Worm (Caenorhabditis elegans) whole organism, early embryonic: ENCODE data around the gene syx-2.

Experiments
- B0310.2 ChIP-seq: sonication (generic microtip); optimal IDR thresholded peaks from 2 replicates; lab custom pipeline; 2016; ENCODE audit warnings: mild to moderate bottlenecking, missing genetic modification characterization, missing compliant biosample characterization
- F13C5.2 ChIP-seq: sonication (generic microtip); optimal IDR thresholded peaks from 2 replicates; lab custom pipeline; 2017; ENCODE audit warnings: mild to moderate bottlenecking, missing genetic modification characterization, inconsistent platforms, missing compliant biosample characterization
- aly-1 ChIP-seq: sonication (generic microtip); optimal IDR thresholded peaks from 2 replicates; lab custom pipeline; 2016; ENCODE audit warnings: missing genetic modification characterization, missing compliant biosample characterization
- ama-1 ChIP-seq: fragments of 150-350 bp; optimal IDR thresholded peaks from 2 replicates; lab custom pipeline; 2014
- ceh-13 ChIP-seq: fragments of 200-800 bp; sonication (Bioruptor generic); optimal IDR thresholded peaks from 2 replicates; lab custom pipeline; 2018; ENCODE audit warnings: mild to moderate bottlenecking, missing genetic modification characterization, missing compliant biosample characterization
- ceh-36 ChIP-seq: sonication (generic microtip); optimal IDR thresholded peaks from 2 replicates; lab custom pipeline; 2016; ENCODE audit warnings: missing genetic modification characterization, inconsistent platforms, missing compliant biosample characterization
- ets-7 ChIP-seq: sonication (generic microtip); optimal IDR thresholded peaks from 2 replicates; lab custom pipeline; 2016; ENCODE audit warnings: missing genotype, missing genetic modification characterization, missing compliant biosample characterization
- flt-1 ChIP-seq: fragments of 200-800 bp; sonication (Bioruptor generic); IDR thresholded peaks from 2 replicates; pipeline ENCODE4 v1.3.6; 2022; ENCODE audit warnings: missing genetic modification characterization, missing compliant biosample characterization
- hmbx-1 ChIP-seq: sonication (generic microtip); optimal IDR thresholded peaks from 2 replicates; lab custom pipeline; 2016; ENCODE audit warnings: mild to moderate bottlenecking, missing genetic modification characterization, missing compliant biosample characterization
- hmg-4 ChIP-seq: fragments of 200-800 bp; sonication (Bioruptor generic); optimal IDR thresholded peaks from 2 replicates; lab custom pipeline; 2018; ENCODE audit warnings: mild to moderate bottlenecking, missing genetic modification characterization, missing compliant biosample characterization
- hnd-1 ChIP-seq: sonication (generic microtip); optimal IDR thresholded peaks from 2 replicates; lab custom pipeline; 2016; ENCODE audit warnings: missing genetic modification characterization, missing compliant biosample characterization
- pes-1 ChIP-seq: fragments of 200-800 bp; sonication (Bioruptor generic); IDR thresholded peaks from 2 replicates; pipeline ENCODE4 v1.3.6; 2022; ENCODE audit warnings: missing genetic modification reagents, missing genetic modification characterization, missing compliant biosample characterization
- scrt-1 ChIP-seq: fragments of 200-800 bp; sonication (Bioruptor generic); IDR thresholded peaks from 2 replicates; pipeline ENCODE4 v1.3.6; 2022; ENCODE audit warnings: missing genetic modification characterization, missing compliant biosample characterization
- sea-1 ChIP-seq: fragments of 200-800 bp; sonication (Bioruptor generic); conservative IDR thresholded peaks from 2 replicates; pipeline ENCODE4 v1.3.6; 2022; ENCODE audit warnings: missing genetic modification characterization, missing compliant biosample characterization
- tbx-11 ChIP-seq: fragments of 200-800 bp; sonication (Bioruptor generic); IDR thresholded peaks from 2 replicates; pipeline ENCODE4 v1.3.6; 2022; ENCODE audit warnings: missing genetic modification characterization, missing compliant biosample characterization
- tbx-37 ChIP-seq: fragments of 200-800 bp; sonication (Bioruptor generic); conservative IDR thresholded peaks from 2 replicates; pipeline ENCODE4 v1.3.6; 2022; ENCODE audit warnings: missing genetic modification reagents, missing genetic modification characterization, missing compliant biosample characterization
- tra-4 ChIP-seq: sonication (generic microtip); optimal IDR thresholded peaks from 2 replicates; lab custom pipeline; 2017; ENCODE audit warnings: missing genetic modification characterization, missing compliant biosample characterization

The syx-2 gene

DNA sequence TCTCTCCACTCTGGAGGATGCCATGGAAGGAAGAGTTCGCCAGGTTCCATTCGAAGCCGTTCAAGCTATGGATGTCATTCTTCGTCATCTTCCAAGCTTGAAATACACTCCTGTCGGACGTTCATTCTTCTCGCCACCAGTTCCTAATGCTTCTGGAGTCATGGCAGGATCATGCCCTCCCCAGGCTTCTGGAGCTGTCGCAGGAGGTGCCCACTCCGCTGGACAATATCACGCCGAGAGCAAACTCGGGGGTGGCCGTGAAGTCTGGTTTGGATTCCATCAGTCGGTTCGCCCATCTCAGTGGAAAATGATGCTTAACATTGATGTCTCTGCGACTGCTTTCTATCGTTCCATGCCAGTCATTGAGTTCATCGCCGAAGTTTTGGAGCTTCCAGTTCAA, 7.6 kb upstream of the syx-2 start:
- TF ChIP-seq flt-1 (GFP tag; lab: Robert Waterston, UW) (no peak), ama-1 (lab: Kevin White, UChicago) (no peak), hnd-1 (no peak), pes-1 (GFP tag; lab: Robert Waterston, UW) (no peak), sea-1 (GFP tag; lab: Robert Waterston, UW) (no peak), ets-7 (tag; lab: Kevin White, UChicago) (no peak), ceh-36 (tag; lab: Kevin White, UChicago) (no peak), tbx-37 (GFP tag; lab: Robert Waterston, UW) (no peak), aly-1 (no peak)

ce11 chrX:13958451-13958850, 1.5 kb upstream of the syx-2 start:
- no peak for TF ChIP-seq flt-1 (GFP tag; lab: Robert Waterston, UW)
- no peak for TF ChIP-seq tbx-37 (GFP tag; lab: Robert Waterston, UW)
- no peak for TF ChIP-seq tra-4 (tag; lab: Kevin White, UChicago)
- TF ChIP-seq pes-1 (GFP tag; lab: Robert Waterston, UW), result no peak
- no peak for TF ChIP-seq ets-7 (tag; lab: Kevin White, UChicago)
- TF ChIP-seq scrt-1 (GFP tag; lab: Robert Waterston, UW), result no peak
- TF ChIP-seq tbx-11 (GFP tag; lab: Robert Waterston, UW), result no peak
- TF ChIP-seq ceh-13 (GFP tag; lab: Kevin White, UChicago), result no peak
- no peak for TF ChIP-seq ceh-36 (tag; lab: Kevin White, UChicago)
- no peak for TF ChIP-seq hmbx-1 (tag; lab: Kevin White, UChicago)
- TF ChIP-seq sea-1 (GFP tag; lab: Robert Waterston, UW), result no peak
- TF ChIP-seq ama-1 (lab: Kevin White, UChicago), result no peak
- TF ChIP-seq hmg-4 (GFP tag; lab: Kevin White, UChicago), result no peak
- no peak for TF ChIP-seq F13C5.2 (tag; lab: Kevin White, UChicago)
- no peak for TF ChIP-seq hnd-1
- TF ChIP-seq aly-1, result no peak
- no peak for TF ChIP-seq B0310.2 (tag; lab: Kevin White, UChicago)

- TF ChIP-seq F13C5.2 (tag; lab: Kevin White, UChicago) (no peak), ama-1 (lab: Kevin White, UChicago) (no peak), ceh-36 (tag; lab: Kevin White, UChicago) (no peak), pes-1 (GFP tag; lab: Robert Waterston, UW) (no peak), B0310.2 (tag; lab: Kevin White, UChicago) (no peak), tbx-11 (GFP tag; lab: Robert Waterston, UW) (no peak), hmg-4 (GFP tag; lab: Kevin White, UChicago) (no peak), tra-4 (tag; lab: Kevin White, UChicago) (no peak)
Observed at ce11 chrX:13959383-13959782, 566 bp upstream of the syx-2 start.

DNA sequence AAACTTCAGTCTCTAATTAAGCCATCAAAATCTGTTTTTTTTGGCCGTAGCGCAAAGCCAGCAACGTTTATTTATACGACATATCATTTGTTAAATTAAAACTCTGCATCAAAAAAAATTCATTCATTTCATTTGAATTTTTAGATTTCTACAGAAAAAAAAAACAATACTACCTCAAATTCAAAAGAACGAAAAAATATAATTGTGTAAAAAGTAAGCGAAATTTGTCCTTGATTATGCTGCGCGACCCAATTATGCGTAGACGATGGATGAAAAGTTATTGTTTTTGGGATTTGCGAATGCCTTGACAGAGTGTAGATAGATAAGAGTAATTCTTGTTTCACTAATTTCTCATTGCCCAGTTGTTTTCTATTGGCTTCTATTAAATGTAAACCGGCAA, 3.3 kb downstream of the syx-2 start, which contains the start of gene F48F7.3:
Gene F48F7.3, plus strand, starts transcription at position 301 of the 400 bp plus-strand sequence.
- no peak for TF ChIP-seq tra-4 (tag; lab: Kevin White, UChicago)
- TF ChIP-seq tbx-11 (GFP tag; lab: Robert Waterston, UW), result no peak
- TF ChIP-seq hnd-1, result no peak
- no peak for TF ChIP-seq B0310.2 (tag; lab: Kevin White, UChicago)
- no peak for TF ChIP-seq hmg-4 (GFP tag; lab: Kevin White, UChicago)
- TF ChIP-seq ets-7 (tag; lab: Kevin White, UChicago), result no peak
- no peak for TF ChIP-seq ceh-13 (GFP tag; lab: Kevin White, UChicago)
- no peak for TF ChIP-seq ceh-36 (tag; lab: Kevin White, UChicago)
- no peak for TF ChIP-seq tbx-37 (GFP tag; lab: Robert Waterston, UW)
- TF ChIP-seq ama-1 (lab: Kevin White, UChicago), result no peak

DNA sequence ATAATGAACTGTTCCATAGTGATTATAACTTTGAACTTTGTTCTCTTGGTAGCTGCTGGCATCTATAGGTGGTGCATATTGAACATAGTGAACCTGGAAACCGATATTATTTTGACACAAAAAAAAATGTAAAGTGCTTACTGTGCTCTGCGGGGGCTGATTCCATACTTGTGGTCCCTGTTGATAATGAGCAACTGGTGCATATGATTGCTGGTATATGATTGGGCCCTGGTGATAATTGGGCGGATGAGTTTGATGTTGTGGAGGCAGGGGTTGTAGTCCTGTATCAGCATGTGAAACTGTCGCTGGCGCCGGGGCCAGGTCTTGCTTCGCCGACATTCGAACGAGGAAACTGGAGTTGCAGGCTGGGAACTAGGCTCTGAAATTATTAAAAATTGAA, 8.3 kb downstream of the syx-2 start, which contains the start of gene pqn-39:
Gene pqn-39, minus strand, starts transcription at position 385 of the 400 bp plus-strand sequence.
- TF ChIP-seq tbx-37 (GFP tag; lab: Robert Waterston, UW), result no peak
- TF ChIP-seq ama-1 (lab: Kevin White, UChicago), result no peak
- no peak for TF ChIP-seq hmbx-1 (tag; lab: Kevin White, UChicago)
- TF ChIP-seq pes-1 (GFP tag; lab: Robert Waterston, UW), result no peak
- TF ChIP-seq aly-1, result no peak
- TF ChIP-seq tra-4 (tag; lab: Kevin White, UChicago), result no peak
- TF ChIP-seq ceh-13 (GFP tag; lab: Kevin White, UChicago), result no peak
- TF ChIP-seq ceh-36 (tag; lab: Kevin White, UChicago), result no peak
- TF ChIP-seq ets-7 (tag; lab: Kevin White, UChicago), result no peak
- no peak for TF ChIP-seq F13C5.2 (tag; lab: Kevin White, UChicago)
- TF ChIP-seq B0310.2 (tag; lab: Kevin White, UChicago), result no peak
- no peak for TF ChIP-seq scrt-1 (GFP tag; lab: Robert Waterston, UW)
- no peak for TF ChIP-seq hnd-1

DNA sequence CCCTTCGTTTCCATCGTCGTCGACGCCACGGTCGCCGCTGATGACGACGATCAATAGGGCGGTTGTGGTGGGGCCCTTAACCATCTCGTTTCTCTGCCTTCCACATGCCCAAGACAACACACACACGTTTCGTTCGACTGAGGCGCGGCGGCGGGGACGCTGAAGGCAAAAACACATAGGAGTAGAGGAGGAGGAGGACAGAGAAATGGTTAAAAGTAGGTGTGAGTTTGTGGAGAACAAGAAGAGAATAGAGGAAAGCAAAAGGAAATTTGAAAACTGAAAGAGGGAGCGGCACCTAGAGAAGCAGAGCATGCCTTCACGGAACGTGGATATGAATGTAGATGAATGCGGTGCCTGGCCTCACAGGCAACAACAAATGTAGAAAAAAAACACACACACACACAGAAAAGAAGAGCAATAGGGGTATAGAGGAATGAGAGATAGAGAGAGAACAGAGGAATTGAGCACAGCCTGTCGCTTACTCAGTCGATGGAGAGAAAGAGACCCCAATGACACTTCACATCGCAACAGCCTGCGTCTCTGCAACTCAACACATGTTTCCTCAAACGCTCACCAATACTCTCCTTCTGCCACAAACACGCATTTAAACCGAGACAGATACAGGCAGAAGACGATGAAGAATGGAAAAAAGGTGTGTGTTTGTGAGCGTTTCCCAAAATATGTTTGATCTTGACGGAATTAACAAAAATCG, 9.5 kb downstream of the syx-2 start:
- TF ChIP-seq tbx-37 (GFP tag; lab: Robert Waterston, UW), result 0 out of 2 replicates have a peak, but pooled peaks have one; percentile 7
- peak; percentile 74 for TF ChIP-seq hmg-4 (GFP tag; lab: Kevin White, UChicago)
- no peak for TF ChIP-seq ets-7 (tag; lab: Kevin White, UChicago)

DNA sequence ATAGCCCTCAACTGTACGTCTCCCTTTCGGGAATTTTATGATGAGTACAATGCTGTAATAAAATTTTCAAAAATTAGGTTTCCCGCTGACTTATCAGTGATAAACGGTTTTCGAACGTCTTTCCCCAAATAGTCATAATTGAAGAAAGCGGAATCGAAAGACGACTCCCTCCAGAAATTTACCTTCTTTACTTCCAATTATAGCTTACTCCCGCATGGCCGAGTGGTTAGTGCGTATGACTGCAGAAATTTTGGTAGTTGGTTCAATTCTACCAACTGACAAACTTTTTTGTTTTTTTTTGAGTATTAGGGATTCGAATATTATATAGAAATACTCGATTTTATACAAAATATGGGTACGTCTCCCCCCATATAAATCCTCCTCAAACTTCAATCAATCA, 13.1 kb downstream of the syx-2 start:
- TF ChIP-seq sea-1 (GFP tag; lab: Robert Waterston, UW), result 0 out of 2 replicates have a peak, but pooled peaks have one; percentile 7
- TF ChIP-seq pes-1 (GFP tag; lab: Robert Waterston, UW), result peak; percentile 15; the same call in 1 of the 2 replicates
- 0 out of 2 replicates have a peak, but pooled peaks have one; percentile 34 for TF ChIP-seq tbx-37 (GFP tag; lab: Robert Waterston, UW)
- 0 out of 2 replicates have a peak, but pooled peaks have one; percentile 4 for TF ChIP-seq flt-1 (GFP tag; lab: Robert Waterston, UW)
